Worm (Caenorhabditis elegans) whole organism, late embryonic: ENCODE results near the gene fbxa-188.
A peak's percentile ranks its signal among the peaks of the same experiment; 100 is the strongest.

Source experiments
- C38D4.7 ChIP-seq: fragments of 200-800 bp; sonication (Bioruptor generic); optimal IDR thresholded peaks from 2 replicates; lab custom pipeline; 2018; ENCODE audit warnings: mild to moderate bottlenecking, missing genetic modification characterization, moderate library complexity, missing compliant biosample characterization
- K09A11.1 ChIP-seq: sonication (generic microtip); optimal IDR thresholded peaks from 2 replicates; lab custom pipeline; 2017; ENCODE audit warnings: antibody characterized with exemption, mild to moderate bottlenecking, missing genetic modification characterization, missing compliant biosample characterization; ENCODE audit not compliant: insufficient read depth
- Y22D7AL.16 ChIP-seq: sonication (generic microtip); optimal IDR thresholded peaks from 2 replicates; lab custom pipeline; 2016; ENCODE audit warnings: missing genetic modification characterization, missing compliant biosample characterization
- ahr-1 ChIP-seq: sonication (generic microtip); optimal IDR thresholded peaks from 2 replicates; lab custom pipeline; 2016; ENCODE audit warnings: missing genetic modification characterization, missing compliant biosample characterization
- ama-1 ChIP-seq: fragments of 150-350 bp; optimal IDR thresholded peaks from 2 replicates; lab custom pipeline; 2014
- ceh-19 ChIP-seq: fragments of 200-800 bp; sonication (Bioruptor generic); optimal IDR thresholded peaks from 2 replicates; lab custom pipeline; 2018; ENCODE audit warnings: mild to moderate bottlenecking, missing genetic modification characterization, missing compliant biosample characterization
- ceh-24 ChIP-seq: sonication (generic microtip); optimal IDR thresholded peaks from 2 replicates; lab custom pipeline; 2016; ENCODE audit warnings: mild to moderate bottlenecking, missing genetic modification characterization, missing compliant biosample characterization
- ceh-30 ChIP-seq: fragments of 150-350 bp; optimal IDR thresholded peaks from 2 replicates; lab custom pipeline; 2014; ENCODE audit warnings: missing biosample characterization, missing genetic modification characterization
- ceh-6 ChIP-seq: fragments of 200-800 bp; sonication (Bioruptor generic); optimal IDR thresholded peaks from 2 replicates; lab custom pipeline; 2018; ENCODE audit warnings: mild to moderate bottlenecking, missing genetic modification characterization, missing compliant biosample characterization
- ceh-9 ChIP-seq: sonication (generic microtip); optimal IDR thresholded peaks from 2 replicates; lab custom pipeline; 2016; ENCODE audit warnings: mild to moderate bottlenecking, missing genetic modification characterization, inconsistent platforms, missing compliant biosample characterization
- che-1 ChIP-seq: sonication (generic microtip); optimal IDR thresholded peaks from 2 replicates; lab custom pipeline; 2016; ENCODE audit warnings: mild to moderate bottlenecking, missing genetic modification characterization, missing compliant biosample characterization
- dmd-4 ChIP-seq: sonication (generic microtip); optimal IDR thresholded peaks from 2 replicates; lab custom pipeline; 2016; ENCODE audit warnings: borderline replicate concordance, missing genetic modification characterization, missing compliant biosample characterization
- dve-1 ChIP-seq: sonication (generic microtip); optimal IDR thresholded peaks from 2 replicates; lab custom pipeline; 2017; ENCODE audit warnings: antibody characterized with exemption, mild to moderate bottlenecking, missing genetic modification characterization, missing compliant biosample characterization
- elt-2 ChIP-seq: sonication (generic microtip); optimal IDR thresholded peaks from 2 replicates; lab custom pipeline; 2016; ENCODE audit warnings: missing genetic modification reagents, missing genetic modification characterization, missing compliant biosample characterization
- fkh-6 ChIP-seq: sonication (generic microtip); optimal IDR thresholded peaks from 2 replicates; lab custom pipeline; 2016; ENCODE audit warnings: missing genetic modification characterization, missing compliant biosample characterization
- hlh-30 ChIP-seq: sonication (generic microtip); optimal IDR thresholded peaks from 2 replicates; lab custom pipeline; 2017; ENCODE audit warnings: antibody characterized with exemption, missing genetic modification characterization, missing compliant biosample characterization; ENCODE audit not compliant: insufficient read depth
- lim-6 ChIP-seq: sonication (generic microtip); optimal IDR thresholded peaks from 2 replicates; lab custom pipeline; 2016; ENCODE audit warnings: missing genetic modification characterization, missing compliant biosample characterization
- lin-11 ChIP-seq: fragments of 200-800 bp; sonication (Bioruptor generic); optimal IDR thresholded peaks from 2 replicates; lab custom pipeline; 2018; ENCODE audit warnings: mild to moderate bottlenecking, missing genetic modification characterization, missing compliant biosample characterization
- madf-2 ChIP-seq: sonication (generic microtip); optimal IDR thresholded peaks from 2 replicates; lab custom pipeline; 2017; ENCODE audit warnings: missing genetic modification characterization, missing compliant biosample characterization
- mec-3 ChIP-seq: sonication (generic microtip); optimal IDR thresholded peaks from 2 replicates; lab custom pipeline; 2016; ENCODE audit warnings: borderline replicate concordance, missing genetic modification characterization, missing compliant biosample characterization
- nhr-11 ChIP-seq: fragments of 150-350 bp; optimal IDR thresholded peaks from 2 replicates; lab custom pipeline; 2014; ENCODE audit warnings: missing biosample characterization, missing genetic modification characterization
- npax-4 ChIP-seq: sonication (generic microtip); optimal IDR thresholded peaks from 2 replicates; lab custom pipeline; 2016; ENCODE audit warnings: missing genetic modification characterization, missing compliant biosample characterization
- pat-9 ChIP-seq: fragments of 200-800 bp; sonication (Bioruptor generic); optimal IDR thresholded peaks from 2 replicates; lab custom pipeline; 2018; ENCODE audit warnings: mild to moderate bottlenecking, missing genetic modification characterization, moderate library complexity, missing compliant biosample characterization
- pax-1 ChIP-seq: fragments of 150-350 bp; optimal IDR thresholded peaks from 2 replicates; lab custom pipeline; 2014; ENCODE audit warnings: missing biosample characterization, missing genetic modification characterization
- pros-1 ChIP-seq: fragments of 150-350 bp; optimal IDR thresholded peaks from 2 replicates; lab custom pipeline; 2014; ENCODE audit warnings: missing biosample characterization, missing genetic modification reagents, missing genetic modification characterization
- rnt-1 ChIP-seq: sonication (generic microtip); optimal IDR thresholded peaks from 2 replicates; lab custom pipeline; 2016; ENCODE audit warnings: missing genetic modification characterization, missing compliant biosample characterization
- sdc-2 ChIP-seq: sonication (generic microtip); optimal IDR thresholded peaks from 2 replicates; lab custom pipeline; 2016; ENCODE audit warnings: missing genotype, missing genetic modification characterization, missing compliant biosample characterization
- syd-9 ChIP-seq: sonication (generic microtip); optimal IDR thresholded peaks from 2 replicates; lab custom pipeline; 2016; ENCODE audit warnings: mild to moderate bottlenecking, missing genetic modification characterization, moderate library complexity, missing compliant biosample characterization
- tbx-7 ChIP-seq: sonication (generic microtip); optimal IDR thresholded peaks from 2 replicates; lab custom pipeline; 2016; ENCODE audit warnings: missing genotype, missing genetic modification characterization, missing compliant biosample characterization
- ttx-3 ChIP-seq: sonication (generic microtip); optimal IDR thresholded peaks from 2 replicates; lab custom pipeline; 2016; ENCODE audit warnings: missing genetic modification reagents, missing genetic modification characterization, missing compliant biosample characterization
- unc-42 ChIP-seq: sonication (generic microtip); optimal IDR thresholded peaks from 2 replicates; lab custom pipeline; 2016; ENCODE audit warnings: missing genotype, missing genetic modification characterization, missing compliant biosample characterization
- unc-55 ChIP-seq: sonication (generic microtip); optimal IDR thresholded peaks from 2 replicates; lab custom pipeline; 2017; ENCODE audit warnings: missing biosample characterization, missing genetic modification reagents, missing genetic modification characterization
- unc-86 ChIP-seq: sonication (generic microtip); optimal IDR thresholded peaks from 2 replicates; lab custom pipeline; 2016; ENCODE audit warnings: missing genetic modification characterization, missing compliant biosample characterization
- ztf-16 ChIP-seq: sonication (generic microtip); optimal IDR thresholded peaks from 2 replicates; lab custom pipeline; 2017; ENCODE audit warnings: missing genetic modification characterization, missing compliant biosample characterization

The fbxa-188 gene

DNA sequence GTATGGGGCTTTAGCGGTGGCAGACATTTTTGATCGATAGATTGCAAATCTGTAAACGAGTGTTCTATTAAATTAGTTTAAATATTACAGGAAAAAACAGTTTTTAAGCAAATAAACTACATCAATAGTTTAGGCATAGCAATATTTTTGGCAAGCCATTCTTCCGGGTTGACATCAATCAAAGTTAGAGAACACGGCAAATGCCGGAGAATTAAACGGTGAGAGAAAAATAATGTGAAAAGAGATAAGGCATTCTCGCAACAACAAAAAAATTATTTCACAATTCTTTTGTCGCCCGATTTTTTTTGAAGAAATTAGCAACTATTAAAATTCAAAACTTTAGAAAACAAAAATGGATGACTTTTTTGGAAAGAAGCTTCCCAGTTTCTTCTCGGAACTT is at the start of gene fbxa-188, which contains the start of gene fbxa-189:
Gene fbxa-188, minus strand, starts transcription at position 51 of the 400 bp plus-strand sequence.
Gene fbxa-189, plus strand, starts transcription at position 339 of the 400 bp plus-strand sequence.
- no peak for TF ChIP-seq mec-3
- no peak for TF ChIP-seq ama-1

DNA sequence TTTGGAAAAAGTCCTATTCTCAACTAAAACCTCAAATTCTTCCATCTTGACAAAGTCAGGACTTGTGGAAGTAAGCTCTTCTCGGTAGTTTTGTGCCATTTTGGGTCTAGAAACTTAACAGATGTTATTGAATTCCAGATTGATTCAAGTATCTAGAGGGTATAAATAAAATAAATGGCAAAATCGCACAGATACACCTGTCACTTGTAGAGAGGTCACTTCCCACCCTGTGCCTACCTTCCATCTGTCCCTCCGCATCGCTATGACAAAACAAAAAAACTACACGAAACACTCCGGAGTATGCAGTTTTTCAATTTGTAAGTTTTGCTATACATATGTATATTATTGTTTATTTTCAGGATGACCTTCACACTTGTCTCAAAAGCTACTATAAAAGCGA is 35.2 kb upstream of the fbxa-188 start, which contains the start of gene Y20C6A.4:
Gene Y20C6A.4, plus strand, starts transcription at position 301 of the 400 bp plus-strand sequence.
- TF ChIP-seq elt-2 (tag; lab: Kevin White, UChicago) = no peak
- TF ChIP-seq lin-11 (tag; lab: Kevin White, UChicago) = no peak
- no peak for TF ChIP-seq rnt-1 (tag; lab: Kevin White, UChicago)
- TF ChIP-seq nhr-11 (tag; lab: Kevin White, UChicago) = no peak

DNA sequence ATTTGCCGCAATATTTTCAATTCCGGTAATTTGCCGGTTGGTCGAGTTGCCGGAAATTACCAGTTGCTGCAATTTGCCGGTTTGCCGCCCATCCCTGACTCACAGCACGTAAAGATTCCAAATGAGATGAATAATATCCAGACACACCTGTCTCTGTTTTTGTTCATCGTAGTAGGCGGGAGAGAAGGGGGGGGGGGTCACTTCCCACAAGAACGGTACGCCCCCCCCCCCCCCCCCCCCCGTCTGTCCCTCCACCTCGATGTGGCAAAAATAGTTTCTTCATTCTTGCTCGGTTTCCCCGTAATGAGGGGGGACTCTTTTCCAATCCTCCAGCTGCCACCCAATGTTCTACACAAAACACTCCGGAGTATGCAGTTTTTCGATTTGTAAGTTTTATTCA is 32.4 kb upstream of the fbxa-188 start, which contains the start of gene fbxb-7:
Gene fbxb-7, plus strand, starts transcription at position 267 of the 400 bp plus-strand sequence.
- TF ChIP-seq ztf-16 = no peak
- no peak for TF ChIP-seq ceh-30
- no peak for TF ChIP-seq unc-86 (tag; lab: Kevin White, UChicago)
- no peak for TF ChIP-seq ttx-3
- TF ChIP-seq ahr-1 (tag; lab: Kevin White, UChicago) = no peak

DNA sequence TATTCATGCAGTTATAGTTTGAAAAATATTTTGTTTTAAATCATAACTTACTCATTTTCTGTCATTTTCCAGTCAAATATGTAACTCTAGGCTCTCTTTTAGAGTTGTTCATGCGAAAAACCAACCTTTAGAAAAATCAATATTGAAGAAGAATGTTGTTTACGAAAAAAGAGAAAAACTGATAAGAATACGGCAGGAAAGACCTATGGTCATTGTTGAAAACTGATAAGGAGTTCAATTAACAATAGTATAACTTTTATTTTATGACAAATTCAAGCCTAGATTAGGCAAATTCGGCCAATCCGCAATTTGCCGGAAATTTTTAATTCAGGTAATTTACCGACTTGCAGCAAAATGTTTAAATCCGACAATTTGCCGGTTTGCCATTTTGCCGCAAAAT is 31.9 kb upstream of the fbxa-188 start, which contains the start of gene Y20C6A.1:
Gene Y20C6A.1, minus strand, starts transcription at position 107 of the 400 bp plus-strand sequence.
- TF ChIP-seq ceh-30 (no peak), rnt-1 (tag; lab: Kevin White, UChicago) (no peak)

DNA sequence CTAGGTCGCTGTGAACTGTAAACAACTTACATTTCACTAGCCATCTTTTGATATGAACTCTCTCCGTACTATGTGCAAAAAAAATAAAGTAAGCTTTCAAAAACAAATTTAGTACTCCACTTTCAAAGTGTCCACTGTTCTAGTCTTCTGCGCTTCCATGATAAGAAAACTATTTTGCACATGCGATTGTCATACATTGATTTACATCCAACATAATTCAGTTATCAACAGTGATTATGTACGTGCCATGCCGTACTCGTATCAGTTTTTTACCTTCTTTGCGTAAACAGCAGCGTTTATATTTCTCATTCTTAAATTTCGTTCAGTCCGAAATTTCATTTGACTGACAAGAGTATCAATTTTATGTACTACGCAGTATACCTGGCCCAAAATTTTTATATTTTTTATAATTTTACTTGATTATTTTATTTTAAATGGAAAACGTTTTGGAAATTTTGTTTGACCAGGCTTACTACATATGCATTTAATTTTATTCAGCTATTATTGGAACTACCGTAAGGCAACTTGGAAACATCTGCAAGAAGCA is 8.2 kb upstream of the fbxa-188 start, which contains the start of the genes fbxa-134 and F47H4.2:
Gene fbxa-134, minus strand, starts transcription at position 44 of the 547 bp plus-strand sequence.
Gene F47H4.2, plus strand, starts transcription at position 497 of the 547 bp plus-strand sequence.
- peak; percentile 70 for TF ChIP-seq elt-2 (tag; lab: Kevin White, UChicago)
- TF ChIP-seq pat-9 = no peak

DNA sequence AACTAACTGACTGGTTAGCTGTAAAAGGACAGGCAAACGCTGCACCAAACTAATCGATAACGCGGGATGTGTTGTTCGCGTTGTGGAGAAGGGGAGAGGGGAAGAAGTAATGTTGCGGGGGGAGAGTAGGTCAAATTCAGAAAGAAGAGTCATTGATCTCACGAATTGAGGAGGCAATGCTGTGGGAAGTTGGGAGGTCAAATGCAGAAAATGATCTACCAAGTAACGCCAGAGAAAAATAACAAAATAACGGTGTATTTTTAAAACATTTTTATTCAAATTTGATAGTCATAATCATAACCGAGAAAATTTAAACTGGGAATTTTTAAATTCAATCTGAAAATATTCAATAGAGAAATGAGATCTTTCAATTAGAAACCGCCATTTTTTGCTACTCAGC is 5.4 kb upstream of the fbxa-188 start, which contains the start of gene lsy-27:
Gene lsy-27, minus strand, starts transcription at position 101 of the 400 bp plus-strand sequence.
- TF ChIP-seq dve-1 (tag; lab: Kevin White, UChicago) (no peak), K09A11.1 (tag; lab: Kevin White, UChicago) (no peak), pax-1 (no peak), nhr-11 (tag; lab: Kevin White, UChicago) (no peak), C38D4.7 (GFP tag; lab: Kevin White, UChicago) (no peak), ceh-24 (no peak), tbx-7 (tag; lab: Kevin White, UChicago) (no peak), ahr-1 (tag; lab: Kevin White, UChicago) (no peak), unc-86 (tag; lab: Kevin White, UChicago) (no peak), hlh-30 (tag; lab: Kevin White, UChicago) (no peak), mec-3 (no peak), lim-6 (no peak), sdc-2 (no peak)
- TF ChIP-seq, all 69 proteins: peak for 0

DNA sequence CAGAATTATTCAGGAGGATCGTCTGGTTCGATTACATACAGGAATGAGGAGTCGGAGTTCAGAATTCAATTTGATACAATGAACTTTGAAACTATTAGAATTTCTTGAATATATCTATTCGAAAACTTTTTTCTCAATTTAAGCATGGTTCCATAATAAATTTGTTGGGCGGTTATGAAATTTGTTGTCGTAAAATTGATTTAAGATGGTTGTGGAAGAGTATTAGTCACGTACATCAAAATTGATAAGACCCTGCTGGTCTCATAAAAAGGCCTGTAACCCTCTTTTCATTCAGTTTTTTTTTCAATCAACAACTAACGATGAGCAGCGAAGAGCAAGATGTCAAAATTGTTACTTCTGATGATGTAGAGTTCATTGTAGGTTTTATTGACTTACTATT is 2.9 kb upstream of the fbxa-188 start, which contains the start of gene skr-5:
Gene skr-5, plus strand, starts transcription at position 301 of the 400 bp plus-strand sequence.
- TF ChIP-seq dve-1 (tag; lab: Kevin White, UChicago) (no peak), fkh-6 (tag; lab: Kevin White, UChicago) (no peak), rnt-1 (tag; lab: Kevin White, UChicago) (no peak), dmd-4 (tag; lab: Kevin White, UChicago) (no peak), ceh-9 (tag; lab: Kevin White, UChicago) (no peak), syd-9 (tag; lab: Kevin White, UChicago) (no peak), pros-1 (no peak), unc-55 (GFP tag; lab: Kevin White, UChicago) (no peak), ceh-19 (no peak), che-1 (tag; lab: Kevin White, UChicago) (no peak), Y22D7AL.16 (tag; lab: Kevin White, UChicago) (no peak), npax-4 (tag; lab: Kevin White, UChicago) (no peak), K09A11.1 (tag; lab: Kevin White, UChicago) (no peak), unc-42 (tag; lab: Kevin White, UChicago) (no peak), ceh-6 (GFP tag; lab: Kevin White, UChicago) (no peak), madf-2 (no peak), C38D4.7 (GFP tag; lab: Kevin White, UChicago) (no peak), nhr-11 (tag; lab: Kevin White, UChicago) (no peak), ahr-1 (tag; lab: Kevin White, UChicago) (no peak)
